Worm (Caenorhabditis elegans) whole organism, L3 larva: ENCODE measurements around the gene B0457.2.

Experiments used
- lsy-12 ChIP-seq: sonication (generic microtip); optimal IDR thresholded peaks from 2 replicates; lab custom pipeline; 2016; ENCODE audit warnings: mild to moderate bottlenecking, missing genetic modification characterization, missing compliant biosample characterization
- nfya-1 ChIP-seq: sonication (generic microtip); optimal IDR thresholded peaks from 2 replicates; lab custom pipeline; 2017; ENCODE audit warnings: missing genetic modification characterization, mild to moderate bottlenecking, missing compliant biosample characterization, antibody characterized with exemption, moderate library complexity; ENCODE audit not compliant: insufficient read depth
- nhr-12 ChIP-seq: fragments of 150-350 bp; optimal IDR thresholded peaks from 2 replicates; lab custom pipeline; 2014; ENCODE audit warnings: missing biosample characterization, missing genetic modification characterization
- nhr-237 ChIP-seq: fragments of 150-350 bp; optimal IDR thresholded peaks from 2 replicates; lab custom pipeline; 2014; ENCODE audit warnings: missing biosample characterization, missing genetic modification characterization
- nhr-25 ChIP-seq: sonication (generic microtip); optimal IDR thresholded peaks from 2 replicates; lab custom pipeline; 2017; ENCODE audit warnings: missing biosample characterization, missing genetic modification characterization
- nhr-28 ChIP-seq: fragments of 150-350 bp; optimal IDR thresholded peaks from 2 replicates; lab custom pipeline; 2014; ENCODE audit warnings: missing biosample characterization, missing genetic modification characterization
- nhr-76 ChIP-seq: fragments of 150-350 bp; sonication (generic microtip); optimal IDR thresholded peaks from 5 replicates; lab custom pipeline; 2014; ENCODE audit warnings: missing biosample characterization, missing genetic modification characterization
- sea-2 ChIP-seq: fragments of 150-350 bp; sonication (generic microtip); optimal IDR thresholded peaks from 4 replicates; lab custom pipeline; 2014; ENCODE audit warnings: missing biosample characterization, missing genetic modification reagents, missing genetic modification characterization
- skn-1 ChIP-seq: fragments of 150-350 bp; optimal IDR thresholded peaks from 2 replicates; lab custom pipeline; 2014; ENCODE audit warnings: missing biosample characterization, missing genetic modification characterization
- unc-39 ChIP-seq: sonication (generic microtip); optimal IDR thresholded peaks from 4 replicates; lab custom pipeline; 2017; ENCODE audit warnings: missing biosample characterization, missing genetic modification characterization
- unc-62 ChIP-seq: fragments of 150-350 bp; sonication (generic microtip); optimal IDR thresholded peaks from 4 replicates; lab custom pipeline; 2014; ENCODE audit warnings: missing biosample characterization, missing genetic modification reagents, missing genetic modification characterization

- TF ChIP-seq unc-62 (GFP tag; lab: Kevin White, UChicago) (no peak), nhr-76 (tag; lab: Kevin White, UChicago) (no peak), nhr-28 (tag; lab: Kevin White, UChicago) (no peak), nhr-25 (tag; lab: Kevin White, UChicago) (no peak), lsy-12 (tag; lab: Kevin White, UChicago) (no peak), skn-1 (tag; lab: Kevin White, UChicago) (no peak), sea-2 (GFP tag; lab: Kevin White, UChicago) (no peak), nfya-1 (tag; lab: Kevin White, UChicago) (no peak), unc-39 (tag; lab: Kevin White, UChicago) (no peak), nhr-12 (tag; lab: Kevin White, UChicago) (no peak), nhr-237 (no peak)
Measured at ce11 chrII:8916656-8917055, 9.7 kb downstream of the B0457.2 start.
